Fruit fly (Drosophila melanogaster) whole organism, pupa: ENCODE data around the gene CG13727.

Experiments used
- CG12605 ChIP-seq: fragments of 200-800 bp; sonication (Bioruptor generic); IDR thresholded peaks from 2 replicates; pipeline ENCODE4 v1.3.6; 2022; ENCODE audit warnings: missing biosample characterization, missing genetic modification characterization
- CG13204 ChIP-seq: fragments of 200-800 bp; sonication (Bioruptor generic); optimal IDR thresholded peaks from 2 replicates; lab custom pipeline; 2018; ENCODE audit warnings: missing biosample characterization, mild to moderate bottlenecking, missing genetic modification characterization, moderate library complexity
- CG14655 ChIP-seq: fragments of 200-800 bp; sonication (Bioruptor generic); optimal IDR thresholded peaks from 3 replicates; lab custom pipeline; 2017; ENCODE audit warnings: mild to moderate bottlenecking, missing biosample characterization, missing genetic modification reagents, missing genetic modification characterization
- CG32121 ChIP-seq: fragments of 200-800 bp; sonication (Bioruptor generic); IDR thresholded peaks from 2 replicates; pipeline ENCODE4 v1.3.6; 2022; ENCODE audit warnings: missing biosample characterization, missing genetic modification characterization
- CG34367 ChIP-seq: fragments of 200-800 bp; sonication (Bioruptor generic); optimal IDR thresholded peaks from 2 replicates; lab custom pipeline; 2018; ENCODE audit warnings: missing biosample characterization, mild to moderate bottlenecking, missing genetic modification characterization
- CG9948 ChIP-seq: fragments of 200-800 bp; sonication (Bioruptor generic); optimal IDR thresholded peaks from 2 replicates; lab custom pipeline; 2018; ENCODE audit warnings: missing biosample characterization, mild to moderate bottlenecking, missing genetic modification characterization, moderate library complexity
- D1 ChIP-seq: fragments of 200-800 bp; sonication (Bioruptor generic); optimal IDR thresholded peaks from 2 replicates; lab custom pipeline; 2018; ENCODE audit warnings: missing biosample characterization, mild to moderate bottlenecking, missing genetic modification characterization, moderate library complexity
- EcR ChIP-seq: fragments of 200-800 bp; sonication (Bioruptor generic); optimal IDR thresholded peaks from 3 replicates; lab custom pipeline; 2019; ENCODE audit warnings: missing biosample characterization, missing genetic modification characterization, mild to moderate bottlenecking, moderate library complexity, missing genetic modification reagents
- Pif1B ChIP-seq: fragments of 200-800 bp; sonication (Bioruptor generic); optimal IDR thresholded peaks from 3 replicates; lab custom pipeline; 2016; ENCODE audit warnings: missing biosample characterization, missing genetic modification characterization
- fd96Ca ChIP-seq: fragments of 200-800 bp; sonication (Bioruptor generic); IDR thresholded peaks from 3 replicates; pipeline ENCODE4 v1.3.6; 2022; ENCODE audit warnings: missing biosample characterization, missing genetic modification characterization
- gl ChIP-seq: fragments of 200-800 bp; sonication (Bioruptor generic); optimal IDR thresholded peaks from 2 replicates; lab custom pipeline; 2018; ENCODE audit warnings: missing biosample characterization, mild to moderate bottlenecking, missing genetic modification characterization

DNA sequence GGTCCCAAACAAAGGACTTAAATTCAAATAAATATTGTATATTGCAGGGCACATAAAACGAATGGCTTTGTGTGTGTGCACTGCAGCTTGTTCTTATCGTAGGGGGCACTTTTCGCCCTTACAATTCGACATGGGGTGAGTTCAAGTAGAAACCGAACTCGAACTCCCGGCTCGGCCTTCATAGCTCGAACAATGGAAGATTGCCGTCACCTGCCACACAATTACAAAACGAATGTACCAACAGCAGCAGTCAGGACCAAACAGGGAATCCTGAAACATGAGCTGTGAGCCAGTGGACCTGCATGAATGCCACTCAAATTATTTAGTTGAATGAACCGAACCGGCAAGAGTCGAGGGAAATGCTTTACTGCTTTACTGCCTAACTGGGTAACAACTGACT lies 20.8 kb upstream of the CG13727 start:
- TF ChIP-seq CG32121 (GFP tag; lab: Robert Waterston, UW) (no peak), CG14655 (GFP tag; lab: Kevin White, UChicago) (no peak), D1 (tag; lab: Kevin White, UChicago) (no peak), fd96Ca (GFP tag; lab: Robert Waterston, UW) (no peak), CG12605 (GFP tag; lab: Robert Waterston, UW) (no peak), CG13204 (GFP tag; lab: Kevin White, UChicago) (no peak), CG34367 (tag; lab: Kevin White, UChicago) (no peak), gl (tag; lab: Kevin White, UChicago) (no peak), CG9948 (tag; lab: Kevin White, UChicago) (no peak), EcR (no peak), Pif1B (no peak)
